Fruit fly (Drosophila melanogaster): Measurements from ENCODE around the gene Adk2.

Adk2 gene

DNA sequence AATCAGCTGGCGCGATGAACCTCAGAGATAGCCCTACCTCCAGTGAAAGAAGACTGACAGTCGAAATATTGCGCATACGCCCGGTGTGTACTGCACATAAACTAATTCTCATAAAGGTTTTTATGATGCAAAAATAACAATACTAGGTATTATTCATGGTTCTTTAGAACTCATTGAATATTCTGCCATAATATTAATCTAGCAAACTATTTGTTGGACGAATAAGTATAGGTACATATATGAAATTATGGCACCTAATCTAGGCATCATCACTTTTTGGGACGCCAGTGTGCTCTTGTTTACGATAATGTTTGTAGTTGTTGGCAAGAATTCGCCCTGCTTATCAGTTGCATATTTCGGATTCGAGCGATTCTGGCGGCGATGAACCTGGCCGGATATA, 761 bp downstream of the Adk2 start (continued):
- TF ChIP-seq D19B (GFP tag; optimal IDR thresholded peaks at IDR 0.05) (peak; percentile 13), CG12219 (GFP tag; optimal IDR thresholded peaks at IDR 0.05) (peak; percentile 2), CG8765 (GFP tag; IDR thresholded peaks at IDR 0.05) (no peak), Atf3 (GFP tag; optimal IDR thresholded peaks at IDR 0.05) (no peak), CG7987 (GFP tag; optimal IDR thresholded peaks at IDR 0.05) (no peak), Dbx (GFP tag; IDR thresholded peaks at IDR 0.05) (peak; percentile 22; the same call in 1 of the 3 replicates), CG17385 (GFP tag; optimal IDR thresholded peaks at IDR 0.05) (peak; percentile 43), CG9215 (GFP tag; IDR thresholded peaks at IDR 0.05) (no peak), CG4730 (GFP tag; IDR thresholded peaks at IDR 0.05) (no peak), row (GFP tag; IDR thresholded peaks at IDR 0.05) (peak; percentile 27; the same call in 1 of the 3 replicates), h (optimal IDR thresholded peaks at IDR 0.05) (no peak), Xbp1 (GFP tag; optimal IDR thresholded peaks at IDR 0.05) (no peak), Side (GFP tag; optimal IDR thresholded peaks at IDR 0.05) (no peak), CG6654 (GFP tag; optimal IDR thresholded peaks at IDR 0.05) (no peak), CG4854 (GFP tag; optimal IDR thresholded peaks at IDR 0.05) (no peak), CG7357 (GFP tag; IDR thresholded peaks at IDR 0.05) (no peak), Atf-2 (GFP tag; optimal IDR thresholded peaks at IDR 0.05) (peak; percentile 27), CG10321 (GFP tag; IDR thresholded peaks at IDR 0.05) (no peak), Myb (GFP tag; optimal IDR thresholded peaks at IDR 0.05) (peak; percentile 18), CG2889 (GFP tag; IDR thresholded peaks at IDR 0.05) (no peak), lov (optimal IDR thresholded peaks at IDR 0.05) (no peak), lov (GFP tag; IDR thresholded peaks at IDR 0.05) (no peak), aop (GFP tag; IDR thresholded peaks at IDR 0.05) (no peak), Hsf (GFP tag; optimal IDR thresholded peaks at IDR 0.05) (peak; percentile 24), dimm (GFP tag; IDR thresholded peaks at IDR 0.05) (no peak), Ets97D (GFP tag; optimal IDR thresholded peaks at IDR 0.05) (no peak), Trl (optimal IDR thresholded peaks at IDR 0.05) (no peak), Trl (GFP tag; optimal IDR thresholded peaks at IDR 0.05) (no peak), CG13424 (tag; optimal IDR thresholded peaks at IDR 0.05) (peak; percentile 11), CG16815 (GFP tag; optimal IDR thresholded peaks at IDR 0.05) (no peak), Dad (GFP tag; optimal IDR thresholded peaks at IDR 0.05) (no peak), CG18262 (tag; optimal IDR thresholded peaks at IDR 0.05) (peak; percentile 7), Meics (GFP tag; optimal IDR thresholded peaks at IDR 0.05) (no peak), CG17612 (GFP tag; IDR thresholded peaks at IDR 0.05) (no peak), gcm (GFP tag; optimal IDR thresholded peaks at IDR 0.05) (no peak), CG4404 (GFP tag; IDR thresholded peaks at IDR 0.05) (no peak), usp (GFP tag; optimal IDR thresholded peaks at IDR 0.05) (no peak), CG11398 (GFP tag; optimal IDR thresholded peaks at IDR 0.05) (no peak), esg (GFP tag; conservative IDR thresholded peaks at IDR 0.05) (no peak), CG10543 (GFP tag; optimal IDR thresholded peaks at IDR 0.05) (no peak), cato (GFP tag; optimal IDR thresholded peaks at IDR 0.05; ENCODE audit: borderline replicate concordance) (no peak), shn (GFP tag; optimal IDR thresholded peaks at IDR 0.05) (no peak), CG14860 (GFP tag; IDR thresholded peaks at IDR 0.05; ENCODE audit: partially characterized antibody) (no peak), CG12769 (tag; optimal IDR thresholded peaks at IDR 0.05) (peak; percentile 20), CG4617 (GFP tag; optimal IDR thresholded peaks at IDR 0.05; ENCODE audit: borderline replicate concordance) (no peak), ind (GFP tag; optimal IDR thresholded peaks at IDR 0.05) (peak; percentile 8), CG11456 (GFP tag; IDR thresholded peaks at IDR 0.05) (no peak), CG17186 (GFP tag; optimal IDR thresholded peaks at IDR 0.05) (no peak), lmd (GFP tag; IDR thresholded peaks at IDR 0.05) (peak; percentile 22; the same call in 1 of the 2 replicates), CG10565 (GFP tag; optimal IDR thresholded peaks at IDR 0.05) (no peak), BtbVII (GFP tag; optimal IDR thresholded peaks at IDR 0.05) (no peak), pfk (GFP tag; optimal IDR thresholded peaks at IDR 0.05) (no peak), CG10274 (GFP tag; optimal IDR thresholded peaks at IDR 0.05) (no peak), gce (GFP tag; IDR thresholded peaks at IDR 0.05) (no peak)
